Fruit fly (Drosophila melanogaster) whole organism, embryonic: ENCODE measurements around the gene CG12024.
A peak's percentile ranks its signal among the peaks of the same experiment; 100 is the strongest.

ENCODE experiments used
- Asciz ChIP-seq: fragments of 200-800 bp; sonication (Bioruptor generic); optimal IDR thresholded peaks from 2 replicates; lab custom pipeline; 2017; ENCODE audit warnings: missing biosample characterization, mild to moderate bottlenecking, missing genetic modification characterization, missing genetic modification reagents
- CG10267 ChIP-seq: fragments of 200-800 bp; sonication (Bioruptor generic); optimal IDR thresholded peaks from 2 replicates; lab custom pipeline; 2018; ENCODE audit warnings: missing biosample characterization, mild to moderate bottlenecking, missing genetic modification characterization, moderate library complexity
- CG10321 ChIP-seq: fragments of 200-800 bp; sonication (Bioruptor generic); IDR thresholded peaks from 2 replicates; pipeline ENCODE4 v1.3.6; 2022; ENCODE audit warnings: missing biosample characterization, missing genetic modification characterization
- CG10431 ChIP-seq: fragments of 200-800 bp; sonication (Bioruptor generic); optimal IDR thresholded peaks from 3 replicates; lab custom pipeline; 2018; ENCODE audit warnings: missing biosample characterization, mild to moderate bottlenecking, missing genetic modification characterization
- CG11560 ChIP-seq: fragments of 200-800 bp; sonication (Bioruptor generic); IDR thresholded peaks from 3 replicates; pipeline ENCODE4 v1.3.6; 2022; ENCODE audit warnings: missing biosample characterization, missing genetic modification characterization
- CG11696 ChIP-seq: fragments of 200-800 bp; sonication (Bioruptor generic); IDR thresholded peaks from 2 replicates; pipeline ENCODE4 v1.3.6; 2022; ENCODE audit warnings: missing biosample characterization, missing genetic modification characterization
- CG12104 ChIP-seq: fragments of 200-800 bp; sonication (Bioruptor generic); optimal IDR thresholded peaks from 3 replicates; lab custom pipeline; 2016; ENCODE audit warnings: missing biosample characterization, missing genetic modification characterization
- CG1233 ChIP-seq: fragments of 200-800 bp; sonication (Bioruptor generic); optimal IDR thresholded peaks from 4 replicates; lab custom pipeline; 2018; ENCODE audit warnings: missing biosample characterization, mild to moderate bottlenecking, missing genetic modification characterization
- CG13624 ChIP-seq: fragments of 200-800 bp; sonication (Bioruptor generic); optimal IDR thresholded peaks from 2 replicates; lab custom pipeline; 2016; ENCODE audit warnings: missing biosample characterization, missing genetic modification characterization
- CG13894 ChIP-seq: fragments of 200-800 bp; sonication (Bioruptor generic); optimal IDR thresholded peaks from 3 replicates; lab custom pipeline; 2018; ENCODE audit warnings: missing biosample characterization, mild to moderate bottlenecking, missing genetic modification characterization, moderate library complexity
- CG14965 ChIP-seq: fragments of 200-800 bp; sonication (Bioruptor generic); optimal IDR thresholded peaks from 2 replicates; lab custom pipeline; 2016; ENCODE audit warnings: missing biosample characterization, missing genetic modification characterization, borderline replicate concordance
- CG15011 ChIP-seq: fragments of 200-800 bp; sonication (Bioruptor generic); optimal IDR thresholded peaks from 3 replicates; lab custom pipeline; 2018; ENCODE audit warnings: missing biosample characterization, mild to moderate bottlenecking, missing genetic modification characterization
- CG16863 ChIP-seq: fragments of 200-800 bp; sonication (Bioruptor generic); optimal IDR thresholded peaks from 3 replicates; lab custom pipeline; 2016; ENCODE audit warnings: missing biosample characterization, missing genetic modification characterization
- CG17328 ChIP-seq: fragments of 200-800 bp; sonication (Bioruptor generic); IDR thresholded peaks from 2 replicates; pipeline ENCODE4 v1.3.6; 2022; ENCODE audit warnings: missing biosample characterization, missing genetic modification characterization
- CG31388 ChIP-seq: fragments of 200-800 bp; sonication (Bioruptor generic); optimal IDR thresholded peaks from 2 replicates; lab custom pipeline; 2016; ENCODE audit warnings: missing biosample characterization, missing genetic modification characterization
- CG34224 ChIP-seq: fragments of 200-800 bp; sonication (Bioruptor generic); IDR thresholded peaks from 3 replicates; pipeline ENCODE4 v1.3.6; 2022; ENCODE audit warnings: missing biosample characterization, missing genetic modification characterization; ENCODE audit not compliant: partially characterized antibody
- CG4707 ChIP-seq: fragments of 200-800 bp; sonication (Bioruptor generic); optimal IDR thresholded peaks from 2 replicates; lab custom pipeline; 2018; ENCODE audit warnings: missing biosample characterization, mild to moderate bottlenecking, missing genetic modification characterization, moderate library complexity
- CG5180 ChIP-seq: fragments of 200-800 bp; sonication (Bioruptor generic); optimal IDR thresholded peaks from 3 replicates; lab custom pipeline; 2017; ENCODE audit warnings: missing biosample characterization, missing genetic modification characterization, mild to moderate bottlenecking, moderate library complexity, missing genetic modification reagents
- CG6254 ChIP-seq: fragments of 200-800 bp; sonication (Bioruptor generic); optimal IDR thresholded peaks from 3 replicates; lab custom pipeline; 2017; ENCODE audit warnings: mild to moderate bottlenecking, missing biosample characterization, missing genetic modification reagents, missing genetic modification characterization
- CG7786 ChIP-seq: fragments of 200-800 bp; sonication (Bioruptor generic); optimal IDR thresholded peaks from 2 replicates; lab custom pipeline; 2016; ENCODE audit warnings: missing biosample characterization, missing genetic modification characterization
- CG8359 ChIP-seq: fragments of 200-800 bp; sonication (Bioruptor generic); optimal IDR thresholded peaks from 2 replicates; lab custom pipeline; 2017; ENCODE audit warnings: missing biosample characterization, mild to moderate bottlenecking, missing genetic modification characterization, borderline replicate concordance
- CG9215 ChIP-seq: fragments of 200-800 bp; sonication (Bioruptor generic); IDR thresholded peaks from 2 replicates; pipeline ENCODE4 v1.3.6; 2022; ENCODE audit warnings: missing biosample characterization, missing genetic modification characterization
- CG9437 ChIP-seq: fragments of 200-800 bp; sonication (Bioruptor generic); optimal IDR thresholded peaks from 2 replicates; lab custom pipeline; 2018; ENCODE audit warnings: missing biosample characterization, mild to moderate bottlenecking, missing genetic modification characterization
- CG9609 ChIP-seq: fragments of 200-800 bp; sonication (Bioruptor generic); optimal IDR thresholded peaks from 3 replicates; lab custom pipeline; 2016; ENCODE audit warnings: missing biosample characterization, missing genetic modification characterization
- CG9727 ChIP-seq: fragments of 200-800 bp; sonication (Bioruptor generic); optimal IDR thresholded peaks from 3 replicates; lab custom pipeline; 2017; ENCODE audit warnings: missing biosample characterization, mild to moderate bottlenecking, missing genetic modification characterization
- CG9876 ChIP-seq: fragments of 200-800 bp; sonication (Bioruptor generic); optimal IDR thresholded peaks from 2 replicates; lab custom pipeline; 2016; ENCODE audit warnings: missing biosample characterization, missing genetic modification characterization
- Elba2 ChIP-seq: fragments of 200-800 bp; sonication (Bioruptor generic); optimal IDR thresholded peaks from 3 replicates; lab custom pipeline; 2016; ENCODE audit warnings: missing biosample characterization, missing genetic modification characterization
- Gug ChIP-seq: fragments of 200-800 bp; sonication (Bioruptor generic); IDR thresholded peaks from 4 replicates; pipeline ENCODE4 v1.3.6; 2022; ENCODE audit warnings: missing biosample characterization, missing genetic modification characterization
- HHEX ChIP-seq: fragments of 200-800 bp; sonication (Bioruptor generic); optimal IDR thresholded peaks from 3 replicates; lab custom pipeline; 2017; ENCODE audit warnings: missing biosample characterization, mild to moderate bottlenecking, missing genetic modification characterization, missing genetic modification reagents
- Hand ChIP-seq: fragments of 200-800 bp; sonication (Bioruptor generic); optimal IDR thresholded peaks from 2 replicates; lab custom pipeline; 2017; ENCODE audit warnings: mild to moderate bottlenecking, missing biosample characterization, missing genetic modification reagents, missing genetic modification characterization
- Hr39 ChIP-seq: fragments of >200 bp; optimal IDR thresholded peaks from 2 replicates; lab custom pipeline; 2017
- Hsf ChIP-seq: fragments of 200-800 bp; sonication (Bioruptor generic); optimal IDR thresholded peaks from 3 replicates; lab custom pipeline; 2016; ENCODE audit warnings: missing biosample characterization, missing genetic modification characterization
- Mad ChIP-seq: fragments of 200-800 bp; sonication (Bioruptor generic); optimal IDR thresholded peaks from 2 replicates; lab custom pipeline; 2016; ENCODE audit warnings: missing biosample characterization, missing genetic modification characterization
- Six4 ChIP-seq: fragments of 200-800 bp; sonication (Bioruptor generic); optimal IDR thresholded peaks from 2 replicates; lab custom pipeline; 2016; ENCODE audit warnings: missing biosample characterization, missing genetic modification characterization
- Vsx1 ChIP-seq: fragments of 200-800 bp; sonication (Bioruptor generic); optimal IDR thresholded peaks from 2 replicates; lab custom pipeline; 2017; ENCODE audit warnings: missing biosample characterization, mild to moderate bottlenecking, missing genetic modification characterization, missing genetic modification reagents
- Xrp1 ChIP-seq: fragments of 200-800 bp; sonication (Bioruptor generic); IDR thresholded peaks from 2 replicates; pipeline ENCODE4 v1.3.6; 2022; ENCODE audit warnings: missing biosample characterization, missing genetic modification characterization
- cas ChIP-seq: fragments of 200-800 bp; sonication (Bioruptor generic); IDR thresholded peaks from 2 replicates; pipeline ENCODE4 v1.3.6; 2022; ENCODE audit warnings: missing biosample characterization, missing genetic modification characterization
- corto ChIP-seq: fragments of 200-800 bp; sonication (Bioruptor generic); optimal IDR thresholded peaks from 2 replicates; lab custom pipeline; 2016; ENCODE audit warnings: missing biosample characterization, mild to moderate bottlenecking, missing genetic modification characterization, moderate library complexity
- croc ChIP-seq: fragments of 200-800 bp; sonication (Bioruptor generic); conservative IDR thresholded peaks from 3 replicates; pipeline ENCODE4 v1.3.6; 2022; ENCODE audit warnings: missing biosample characterization, missing genetic modification characterization
- da ChIP-seq: fragments of 200-800 bp; sonication (Bioruptor generic); optimal IDR thresholded peaks from 2 replicates; lab custom pipeline; 2016; ENCODE audit warnings: missing biosample characterization, missing genetic modification characterization
- dimm ChIP-seq: fragments of 200-800 bp; sonication (Bioruptor generic); IDR thresholded peaks from 2 replicates; pipeline ENCODE4 v1.3.6; 2022; ENCODE audit warnings: missing biosample characterization, missing genetic modification characterization
- dpn ChIP-seq, 2 experiments: fragments of 200-800 bp; sonication (Bioruptor generic); optimal IDR thresholded peaks; 3 replicates each; lab custom pipeline; 2016; ENCODE audit warnings: missing biosample characterization in 2 of 2, missing genetic modification characterization in 2 of 2
- exex ChIP-seq: fragments of 200-800 bp; sonication (Bioruptor generic); optimal IDR thresholded peaks from 4 replicates; lab custom pipeline; 2018; ENCODE audit warnings: missing biosample characterization, mild to moderate bottlenecking, missing genetic modification characterization, moderate library complexity
- gcm ChIP-seq: fragments of 200-800 bp; sonication (Bioruptor generic); optimal IDR thresholded peaks from 2 replicates; lab custom pipeline; 2019; ENCODE audit warnings: missing biosample characterization, mild to moderate bottlenecking, missing genetic modification characterization, moderate library complexity
- gfzf ChIP-seq: fragments of 200-800 bp; sonication (Bioruptor generic); optimal IDR thresholded peaks from 2 replicates; lab custom pipeline; 2016; ENCODE audit warnings: missing biosample characterization, mild to moderate bottlenecking, missing genetic modification characterization, moderate library complexity
- her ChIP-seq: fragments of 200-800 bp; sonication (Bioruptor generic); optimal IDR thresholded peaks from 2 replicates; lab custom pipeline; 2016; ENCODE audit warnings: missing biosample characterization, missing genetic modification characterization
- hth ChIP-seq: fragments of >200 bp; optimal IDR thresholded peaks from 2 replicates; lab custom pipeline; 2017; ENCODE audit warnings: inconsistent platforms
- ind ChIP-seq: fragments of 200-800 bp; sonication (Bioruptor generic); optimal IDR thresholded peaks from 3 replicates; lab custom pipeline; 2016; ENCODE audit warnings: missing biosample characterization, missing genetic modification characterization
- jing ChIP-seq: fragments of 200-800 bp; sonication (Bioruptor generic); optimal IDR thresholded peaks from 2 replicates; lab custom pipeline; 2018; ENCODE audit warnings: missing biosample characterization, mild to moderate bottlenecking, missing genetic modification characterization
- trem ChIP-seq: fragments of 200-800 bp; optimal IDR thresholded peaks from 3 replicates; lab custom pipeline; 2019; ENCODE audit warnings: missing biosample characterization, mild to moderate bottlenecking, missing genetic modification characterization, moderate library complexity
- wdn ChIP-seq: fragments of 200-800 bp; sonication (Bioruptor generic); IDR thresholded peaks from 2 replicates; pipeline ENCODE4 v1.3.6; 2022; ENCODE audit warnings: missing biosample characterization, missing genetic modification characterization

CG12024 gene

DNA sequence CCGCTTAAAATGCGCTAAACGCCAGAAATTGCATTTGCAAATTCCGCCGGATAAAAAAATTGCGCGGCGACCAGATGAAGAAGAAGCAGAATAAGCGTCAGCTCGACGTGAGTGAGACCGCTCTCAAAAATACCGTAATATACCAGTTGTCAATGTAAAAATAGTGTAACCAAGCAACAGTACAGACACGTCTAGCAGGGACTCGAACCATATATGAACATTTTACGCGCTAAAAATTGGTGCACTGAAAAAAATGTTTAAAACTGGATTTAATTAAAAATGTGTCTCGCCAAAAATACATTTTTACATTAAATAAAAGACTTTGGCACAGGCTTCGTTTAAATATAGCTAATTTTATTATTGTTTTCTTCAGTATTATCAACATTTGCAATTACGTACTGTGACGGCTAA is 19.3 kb downstream of the CG12024 start, which contains the start of gene dre4 (continued):
- TF ChIP-seq HHEX (GFP tag; lab: Kevin White, UChicago) = peak; percentile 64
- TF ChIP-seq CG10431 = no peak
- TF ChIP-seq CG11696 (GFP tag; lab: Robert Waterston, UW) = peak; percentile 28; the same call in 1 of the 2 replicates
- peak; percentile 18 for TF ChIP-seq CG9876 (GFP tag; lab: Kevin White, UChicago)
- TF ChIP-seq CG34224 (GFP tag; lab: Robert Waterston, UW) = no peak
- TF ChIP-seq CG7786 (GFP tag; lab: Kevin White, UChicago) = peak; percentile 67
- peak; percentile 11 for TF ChIP-seq exex
- TF ChIP-seq CG1233 (GFP tag; lab: Kevin White, UChicago) = peak; percentile 54
- peak; percentile 18; the same call in 1 of the 2 replicates for TF ChIP-seq dimm (GFP tag; lab: Robert Waterston, UW)
- no peak for TF ChIP-seq cas (GFP tag; lab: Robert Waterston, UW)
- TF ChIP-seq Hsf (GFP tag; lab: Kevin White, UChicago) = peak; percentile 80
- no peak for TF ChIP-seq CG14965 (GFP tag; lab: Kevin White, UChicago)
- peak; percentile 21 for TF ChIP-seq CG31388 (GFP tag; lab: Kevin White, UChicago)
- no peak for TF ChIP-seq Vsx1
- TF ChIP-seq croc = peak; percentile 15; the same call in 1 of the 3 replicates
- TF ChIP-seq CG17328 (GFP tag; lab: Robert Waterston, UW) = peak; percentile 69
- TF ChIP-seq Asciz (GFP tag; lab: Kevin White, UChicago) = peak; percentile 62
- TF ChIP-seq trem = peak; percentile 79
- peak; percentile 27 for TF ChIP-seq CG15011 (GFP tag; lab: Kevin White, UChicago)
- TF ChIP-seq Six4 (GFP tag; lab: Kevin White, UChicago) = peak; percentile 60
- TF ChIP-seq da = peak; percentile 35
- peak; percentile 75 for TF ChIP-seq CG9437 (GFP tag; lab: Kevin White, UChicago)
- TF ChIP-seq gcm = peak; percentile 66
- peak; percentile 89 for TF ChIP-seq CG13624 (GFP tag; lab: Kevin White, UChicago)
- TF ChIP-seq CG9215 = peak; percentile 32; the same call in 1 of the 2 replicates
- 0 out of 2 replicates have a peak, but pooled peaks have one; percentile 33 for TF ChIP-seq wdn
- TF ChIP-seq CG4707 = peak; percentile 4
- peak; percentile 69 for TF ChIP-seq CG16863 (GFP tag; lab: Kevin White, UChicago)
- peak; percentile 9 for TF ChIP-seq CG12104 (GFP tag; lab: Kevin White, UChicago)
- no peak for TF ChIP-seq Hand (GFP tag; lab: Kevin White, UChicago)
- TF ChIP-seq CG10267 (tag; lab: Kevin White, UChicago) = peak; percentile 66
- no peak for TF ChIP-seq Hr39 (lab: Kevin White, UChicago)
- peak; percentile 69 for TF ChIP-seq ind (GFP tag; lab: Kevin White, UChicago)
- no peak for TF ChIP-seq CG8359 (GFP tag; lab: Kevin White, UChicago)
- peak; percentile 23 for TF ChIP-seq jing (GFP tag; lab: Kevin White, UChicago)
- no peak for TF ChIP-seq corto
- TF ChIP-seq Gug = peak; percentile 37; the same call in 1 of the 4 replicates
- 0 out of 2 replicates have a peak, but pooled peaks have one; percentile 42 for TF ChIP-seq CG10321 (GFP tag; lab: Robert Waterston, UW)
- TF ChIP-seq Elba2 = peak; percentile 67
- peak; percentile 71 for TF ChIP-seq Mad
- no peak for TF ChIP-seq hth
- peak; percentile 49 for TF ChIP-seq CG9727 (GFP tag; lab: Kevin White, UChicago)
- TF ChIP-seq Xrp1 = peak; percentile 80
- TF ChIP-seq dpn (GFP tag; optimal IDR thresholded peaks at IDR 0.05; lab: Kevin White, UChicago) = peak; percentile 77 to 80
- peak; percentile 71 for TF ChIP-seq CG9609 (GFP tag; lab: Kevin White, UChicago)
- TF ChIP-seq her (GFP tag; lab: Kevin White, UChicago) = peak; percentile 72
- no peak for TF ChIP-seq CG11560 (tag; lab: Robert Waterston, UW)
- no peak for TF ChIP-seq CG5180 (GFP tag; lab: Kevin White, UChicago)
- TF ChIP-seq CG6254 = peak; percentile 73
- peak; percentile 49 for TF ChIP-seq CG13894 (tag; lab: Kevin White, UChicago)
- TF ChIP-seq gfzf (GFP tag; lab: Kevin White, UChicago) = peak; percentile 97
